Fruit fly (Drosophila melanogaster): Measurements from ENCODE around the gene CG11975.
A peak's percentile ranks its signal among the peaks of the same experiment; 100 is the strongest.

CG11975 gene

dm6 chr3R:9033619-9034401 lies 40.8 kb downstream of the CG11975 start (continued):
- peak; percentile 87 for TF ChIP-seq Met (GFP tag; optimal IDR thresholded peaks at IDR 0.05)
- peak; percentile 84 for TF ChIP-seq Eip75B (GFP tag; optimal IDR thresholded peaks at IDR 0.05)
- TF ChIP-seq CG31627 (GFP tag; optimal IDR thresholded peaks at IDR 0.05): peak; percentile 62
- TF ChIP-seq dsx (GFP tag; optimal IDR thresholded peaks at IDR 0.05; ENCODE audit: poor library complexity, severe bottlenecking): peak; percentile 83
- TF ChIP-seq CG34406 (GFP tag; optimal IDR thresholded peaks at IDR 0.05): peak; percentile 88
- TF ChIP-seq svp (GFP tag): peak; percentile 92
- TF ChIP-seq Eip78C (GFP tag): peak; percentile 97
- peak; percentile 69 for TF ChIP-seq Eip93F (GFP tag; optimal IDR thresholded peaks at IDR 0.05)
- peak; percentile 76 for TF ChIP-seq Lpt (GFP tag; optimal IDR thresholded peaks at IDR 0.05)
- peak; percentile 58 for TF ChIP-seq cyc (GFP tag; optimal IDR thresholded peaks at IDR 0.05)
- peak; percentile 86 for TF ChIP-seq CG8632 (GFP tag; optimal IDR thresholded peaks at IDR 0.05)
- peak; percentile 63 for TF ChIP-seq vri (GFP tag; optimal IDR thresholded peaks at IDR 0.05)
- TF ChIP-seq CG7368 (GFP tag; optimal IDR thresholded peaks at IDR 0.05): peak; percentile 44
- peak; percentile 72 for TF ChIP-seq Blimp-1 (GFP tag; optimal IDR thresholded peaks at IDR 0.05)
- peak; percentile 50; the same call in 1 of the 2 replicates for TF ChIP-seq CG11294 (GFP tag; IDR thresholded peaks at IDR 0.05)
- TF ChIP-seq Sox14 (GFP tag; optimal IDR thresholded peaks at IDR 0.05): peak; percentile 82
- TF ChIP-seq esn (GFP tag; optimal IDR thresholded peaks at IDR 0.05): peak; percentile 91
- TF ChIP-seq salr (GFP tag; optimal IDR thresholded peaks at IDR 0.05): peak in 1 of 2 experiments; percentile 84
- TF ChIP-seq CG6276 (GFP tag; optimal IDR thresholded peaks at IDR 0.05): peak; percentile 91
- peak; percentile 81 for TF ChIP-seq pdm3 (GFP tag; optimal IDR thresholded peaks at IDR 0.05)
- peak; percentile 77 for TF ChIP-seq CG10631 (GFP tag; optimal IDR thresholded peaks at IDR 0.05)
- peak; percentile 87 for TF ChIP-seq net (GFP tag; optimal IDR thresholded peaks at IDR 0.05)
- TF ChIP-seq CG4318 (GFP tag; optimal IDR thresholded peaks at IDR 0.05): peak; percentile 76
- TF ChIP-seq Sox102F (GFP tag; optimal IDR thresholded peaks at IDR 0.05): peak; percentile 83

- TF ChIP-seq esn (GFP tag; optimal IDR thresholded peaks at IDR 0.05) (peak; percentile 38), CG31627 (GFP tag; optimal IDR thresholded peaks at IDR 0.05) (peak; percentile 3), lz (GFP tag; optimal IDR thresholded peaks at IDR 0.05) (peak; percentile 21), Eip78C (GFP tag) (peak; percentile 52), topi (GFP tag; optimal IDR thresholded peaks at IDR 0.05) (peak; percentile 15), dsx (GFP tag; optimal IDR thresholded peaks at IDR 0.05; ENCODE audit: poor library complexity, severe bottlenecking) (no peak), CG1621 (tag; optimal IDR thresholded peaks at IDR 0.05) (no peak), svp (GFP tag) (peak; percentile 59), cyc (GFP tag; optimal IDR thresholded peaks at IDR 0.05) (peak; percentile 7), Ets21C (GFP tag; optimal IDR thresholded peaks at IDR 0.05) (no peak)
Measured at dm6 chr3R:9035252-9035651, 42.2 kb downstream of the CG11975 start.

dm6 chr3R:9037946-9038345 lies 44.9 kb downstream of the CG11975 start:
- TF ChIP-seq CG9139 (GFP tag; optimal IDR thresholded peaks at IDR 0.05) (no peak), topi (GFP tag; optimal IDR thresholded peaks at IDR 0.05) (no peak), Sox102F (GFP tag; optimal IDR thresholded peaks at IDR 0.05) (no peak), CG3032 (tag; optimal IDR thresholded peaks at IDR 0.05) (no peak), CG16779 (tag; optimal IDR thresholded peaks at IDR 0.05) (no peak), CG6808 (GFP tag; optimal IDR thresholded peaks at IDR 0.05) (no peak), fd59A (GFP tag; optimal IDR thresholded peaks at IDR 0.05) (no peak)

dm6 chr3R:9038652-9039051 lies 45.6 kb downstream of the CG11975 start, which contains the start of gene hyx:
hyx (plus strand) TSS chr3R:9038760.
- TF ChIP-seq pdm3 (GFP tag; optimal IDR thresholded peaks at IDR 0.05) (no peak), Eip75B (GFP tag; optimal IDR thresholded peaks at IDR 0.05) (peak; percentile 36), topi (GFP tag; optimal IDR thresholded peaks at IDR 0.05) (peak; percentile 40), CG10631 (GFP tag; optimal IDR thresholded peaks at IDR 0.05) (peak; percentile 1), cyc (GFP tag; optimal IDR thresholded peaks at IDR 0.05) (peak; percentile 27), eg (GFP tag; IDR thresholded peaks at IDR 0.05) (peak; percentile 33; the same call in 2 of the 3 replicates), Sox102F (GFP tag; optimal IDR thresholded peaks at IDR 0.05) (no peak), achi (GFP tag; optimal IDR thresholded peaks at IDR 0.05) (peak; percentile 2), CG3032 (tag; optimal IDR thresholded peaks at IDR 0.05) (peak; percentile 36), CG15336 (GFP tag; IDR thresholded peaks at IDR 0.05) (peak; percentile 19; the same call in 1 of the 2 replicates), Lpt (GFP tag; optimal IDR thresholded peaks at IDR 0.05) (peak; percentile 22), lz (GFP tag; optimal IDR thresholded peaks at IDR 0.05) (peak; percentile 12), salr (GFP tag; optimal IDR thresholded peaks at IDR 0.05) (no peak), Ets21C (GFP tag; optimal IDR thresholded peaks at IDR 0.05) (no peak), CG3919 (GFP tag; optimal IDR thresholded peaks at IDR 0.05) (no peak), Eip78C (GFP tag) (peak; percentile 81), svp (GFP tag) (peak; percentile 96), CG31627 (GFP tag; optimal IDR thresholded peaks at IDR 0.05) (peak; percentile 20), spab (GFP tag; optimal IDR thresholded peaks at IDR 0.05) (no peak), CG32006 (GFP tag; optimal IDR thresholded peaks at IDR 0.05) (no peak), Met (GFP tag; optimal IDR thresholded peaks at IDR 0.05) (no peak), fd85E (GFP tag; optimal IDR thresholded peaks at IDR 0.05) (no peak), acj6 (GFP tag; optimal IDR thresholded peaks at IDR 0.05) (peak; percentile 30), Eip93F (GFP tag; optimal IDR thresholded peaks at IDR 0.05) (no peak), Hr39 (GFP tag; optimal IDR thresholded peaks at IDR 0.05) (peak; percentile 52)

All from whole organism, prepupa.